Worm (Caenorhabditis elegans): ENCODE results near the gene ZC250.2.
A peak's percentile ranks its signal among the peaks of the same experiment; 100 is the strongest.

The ZC250.2 gene

ce11 chrV:5790497-5791280 is 1.4 kb upstream of the ZC250.2 start, which contains the start of the genes nhr-142 and F44E7.9 (continued):
- TF ChIP-seq R02D3.7 (tag; optimal IDR thresholded peaks at IDR 0.05) (no peak), vab-7 (GFP tag; IDR thresholded peaks at IDR 0.05) (peak; percentile 44; the same call in 1 of the 2 replicates), lin-13 (GFP tag; optimal IDR thresholded peaks at IDR 0.05) (peak; percentile 80), dve-1 (tag; optimal IDR thresholded peaks at IDR 0.05; ENCODE audit: insufficient read depth) (peak; percentile 82), tag-97 (GFP tag; IDR thresholded peaks at IDR 0.05) (no peak), sdz-12 (GFP tag; optimal IDR thresholded peaks at IDR 0.05) (no peak), aha-1 (tag) (peak; percentile 96), zag-1 (tag; optimal IDR thresholded peaks at IDR 0.05) (no peak), arid-1 (GFP tag; conservative IDR thresholded peaks at IDR 0.05) (peak; percentile 76), unc-130 (GFP tag; optimal IDR thresholded peaks at IDR 0.05) (peak; percentile 75), madf-9 (GFP tag; conservative IDR thresholded peaks at IDR 0.05) (peak; percentile 66), F49E8.2 (tag; optimal IDR thresholded peaks at IDR 0.05; ENCODE audit: borderline replicate concordance) (no peak), zip-2 (tag; optimal IDR thresholded peaks at IDR 0.05) (peak; percentile 14), nhr-42 (GFP tag; IDR thresholded peaks at IDR 0.05) (peak; percentile 34; the same call in 1 of the 2 replicates), madf-5 (GFP tag; IDR thresholded peaks at IDR 0.05) (no peak), ZK546.5 (tag; optimal IDR thresholded peaks at IDR 0.05) (no peak), snpc-1.2 (GFP tag; IDR thresholded peaks at IDR 0.05) (peak; percentile 66), ama-1 (optimal IDR thresholded peaks at IDR 0.05) (no peak), F44E2.7 (GFP tag; IDR thresholded peaks at IDR 0.05) (no peak), ctbp-1 (GFP tag; IDR thresholded peaks at IDR 0.05) (peak; percentile 67), nhr-77 (tag; optimal IDR thresholded peaks at IDR 0.05) (peak; percentile 84), lir-3 (tag; optimal IDR thresholded peaks at IDR 0.05) (peak; percentile 2), nhr-6 (tag; optimal IDR thresholded peaks at IDR 0.05) (peak; percentile 91), pha-4 (GFP tag; IDR thresholded peaks at IDR 0.05) (peak; percentile 71), pha-4 (tag; optimal IDR thresholded peaks at IDR 0.05) (no peak), jun-1 (tag; optimal IDR thresholded peaks at IDR 0.05) (peak; percentile 21), ceh-28 (tag; optimal IDR thresholded peaks at IDR 0.05) (no peak), T20F7.1 (GFP tag; optimal IDR thresholded peaks at IDR 0.05) (peak; percentile 83), nhr-48 (tag; optimal IDR thresholded peaks at IDR 0.05) (peak; percentile 71), Y5F2A.4 (GFP tag; optimal IDR thresholded peaks at IDR 0.05) (no peak), egl-43 (GFP tag; IDR thresholded peaks at IDR 0.05) (0 out of 2 replicates have a peak, but pooled peaks have one; percentile 12), ceh-44 (GFP tag; IDR thresholded peaks at IDR 0.05) (peak; percentile 48; the same call in 1 of the 2 replicates), snpc-4 (tag; optimal IDR thresholded peaks at IDR 0.05) (no peak), lin-29 (GFP tag; IDR thresholded peaks at IDR 0.05) (0 out of 2 replicates have a peak, but pooled peaks have one; percentile 52), Y48G9A.11 (GFP tag; IDR thresholded peaks at IDR 0.05) (peak; percentile 47; the same call in 1 of the 2 replicates), spr-1 (tag; optimal IDR thresholded peaks at IDR 0.05) (peak; percentile 83), dmd-6 (GFP tag; IDR thresholded peaks at IDR 0.05) (peak; percentile 77), zip-11 (GFP tag; IDR thresholded peaks at IDR 0.05) (no peak), ceh-82 (tag; optimal IDR thresholded peaks at IDR 0.05) (no peak), ztf-7 (tag; optimal IDR thresholded peaks at IDR 0.05) (peak; percentile 80), ceh-20 (GFP tag; IDR thresholded peaks at IDR 0.05) (peak; percentile 78), nhr-237 (tag; optimal IDR thresholded peaks at IDR 0.05) (no peak), lin-15B (tag; optimal IDR thresholded peaks at IDR 0.05) (no peak), unc-62 (GFP tag; optimal IDR thresholded peaks at IDR 0.05 in 1 of 2) (no peak), unc-62 (tag; optimal IDR thresholded peaks at IDR 0.05) (no peak), T26A8.4 (GFP tag; IDR thresholded peaks at IDR 0.05) (peak; percentile 84), nhr-28 (tag; optimal IDR thresholded peaks at IDR 0.05) (peak; percentile 100), rbr-2 (tag; optimal IDR thresholded peaks at IDR 0.05) (peak; percentile 89)
